Worm (Caenorhabditis elegans) whole organism, midembryonic: ENCODE results near the gene D1086.12.

Experiments used
- T22C8.4 ChIP-seq: fragments of 200-800 bp; sonication (Bioruptor generic); IDR thresholded peaks from 2 replicates; pipeline ENCODE4 v1.3.6; 2022; ENCODE audit warnings: missing genetic modification characterization, missing compliant biosample characterization
- cog-1 ChIP-seq: sonication (generic microtip); optimal IDR thresholded peaks from 2 replicates; lab custom pipeline; 2016; ENCODE audit warnings: missing genetic modification characterization, missing compliant biosample characterization
- flt-1 ChIP-seq: fragments of 200-800 bp; sonication (Bioruptor generic); IDR thresholded peaks from 2 replicates; pipeline ENCODE4 v1.3.6; 2022; ENCODE audit warnings: missing genetic modification characterization, missing compliant biosample characterization
- med-1 ChIP-seq: sonication (generic microtip); optimal IDR thresholded peaks from 2 replicates; lab custom pipeline; 2017; ENCODE audit warnings: missing genetic modification characterization, mild to moderate bottlenecking, missing compliant biosample characterization, antibody characterized with exemption, missing genetic modification reagents; ENCODE audit not compliant: insufficient read depth
- ref-1 ChIP-seq: fragments of 200-800 bp; sonication (Bioruptor generic); conservative IDR thresholded peaks from 2 replicates; pipeline ENCODE4 v1.3.6; 2022; ENCODE audit warnings: missing genetic modification reagents, missing genetic modification characterization, missing compliant biosample characterization
- tab-1 ChIP-seq: fragments of 200-800 bp; sonication (Bioruptor generic); IDR thresholded peaks from 2 replicates; pipeline ENCODE4 v1.3.6; 2022; ENCODE audit warnings: missing genetic modification characterization, missing compliant biosample characterization
- ztf-29 ChIP-seq: fragments of 200-800 bp; sonication (Bioruptor generic); IDR thresholded peaks from 2 replicates; pipeline ENCODE4 v1.3.6; 2022; ENCODE audit warnings: missing genetic modification reagents, missing genetic modification characterization, missing compliant biosample characterization

- TF ChIP-seq med-1 (GFP tag; lab: Kevin White, UChicago) (no peak), T22C8.4 (GFP tag; lab: Robert Waterston, UW) (no peak), cog-1 (no peak), ref-1 (no peak), flt-1 (no peak), tab-1 (GFP tag; lab: Robert Waterston, UW) (no peak), ztf-29 (no peak)
Measured at ce11 chrV:14150966-14151365, 50.0 kb downstream of the D1086.12 start.
